Worm (Caenorhabditis elegans) whole organism, late embryonic: ENCODE data around the gene inx-7.

Experiments used
- ama-1 ChIP-seq: fragments of 150-350 bp; optimal IDR thresholded peaks from 2 replicates; lab custom pipeline; 2014
- ceh-31 ChIP-seq: sonication (generic microtip); optimal IDR thresholded peaks from 2 replicates; lab custom pipeline; 2016; ENCODE audit warnings: missing genetic modification characterization, missing compliant biosample characterization
- ceh-6 ChIP-seq: fragments of 200-800 bp; sonication (Bioruptor generic); optimal IDR thresholded peaks from 2 replicates; lab custom pipeline; 2018; ENCODE audit warnings: mild to moderate bottlenecking, missing genetic modification characterization, missing compliant biosample characterization
- elt-2 ChIP-seq: sonication (generic microtip); optimal IDR thresholded peaks from 2 replicates; lab custom pipeline; 2016; ENCODE audit warnings: missing genetic modification reagents, missing genetic modification characterization, missing compliant biosample characterization
- eyg-1 ChIP-seq: sonication (generic microtip); optimal IDR thresholded peaks from 2 replicates; lab custom pipeline; 2016; ENCODE audit warnings: missing genotype, missing genetic modification characterization, missing compliant biosample characterization
- nhr-11 ChIP-seq: fragments of 150-350 bp; optimal IDR thresholded peaks from 2 replicates; lab custom pipeline; 2014; ENCODE audit warnings: missing biosample characterization, missing genetic modification characterization
- pha-2 ChIP-seq: sonication (generic microtip); optimal IDR thresholded peaks from 2 replicates; lab custom pipeline; 2017; ENCODE audit warnings: mild to moderate bottlenecking, missing genetic modification characterization, missing compliant biosample characterization
- pha-4 ChIP-seq: fragments of 150-350 bp; optimal IDR thresholded peaks from 2 replicates; lab custom pipeline; 2018; ENCODE audit warnings: missing biosample characterization, missing genetic modification reagents, missing genetic modification characterization
- ttx-3 ChIP-seq: sonication (generic microtip); optimal IDR thresholded peaks from 2 replicates; lab custom pipeline; 2016; ENCODE audit warnings: missing genetic modification reagents, missing genetic modification characterization, missing compliant biosample characterization
- unc-55 ChIP-seq: sonication (generic microtip); optimal IDR thresholded peaks from 2 replicates; lab custom pipeline; 2017; ENCODE audit warnings: missing biosample characterization, missing genetic modification reagents, missing genetic modification characterization

- TF ChIP-seq elt-2 (tag; lab: Kevin White, UChicago) (no peak), unc-55 (GFP tag; lab: Kevin White, UChicago) (no peak), pha-2 (no peak), ceh-6 (GFP tag; lab: Kevin White, UChicago) (no peak), eyg-1 (tag; lab: Kevin White, UChicago) (no peak), ama-1 (lab: Kevin White, UChicago) (no peak), ceh-31 (tag; lab: Kevin White, UChicago) (no peak), nhr-11 (no peak), ttx-3 (no peak), pha-4 (tag; lab: Kevin White, UChicago) (no peak)
Observed at ce11 chrIV:5990503-5990902, 44.1 kb upstream of the inx-7 start.
